Worm (Caenorhabditis elegans) whole organism, L2 larva: Measurements from ENCODE around the gene F55G11.10.

ENCODE experiments used
- R02D3.7 ChIP-seq: fragments of 150-350 bp; optimal IDR thresholded peaks from 2 replicates; lab custom pipeline; 2014; ENCODE audit warnings: missing biosample characterization, missing genetic modification characterization
- ZK546.5 ChIP-seq: sonication (generic microtip); optimal IDR thresholded peaks from 2 replicates; lab custom pipeline; 2017; ENCODE audit warnings: missing biosample characterization, missing genetic modification characterization
- ama-1 ChIP-seq: fragments of 150-350 bp; optimal IDR thresholded peaks from 2 replicates; lab custom pipeline; 2018; ENCODE audit warnings: inconsistent platforms
- ceh-82 ChIP-seq: fragments of 150-350 bp; optimal IDR thresholded peaks from 2 replicates; lab custom pipeline; 2014; ENCODE audit warnings: missing biosample characterization, missing genetic modification characterization
- mab-5 ChIP-seq: fragments of 150-350 bp; optimal IDR thresholded peaks from 2 replicates; lab custom pipeline; 2014; ENCODE audit warnings: missing biosample characterization, missing genetic modification characterization
- nhr-10 ChIP-seq: sonication (generic microtip); optimal IDR thresholded peaks from 2 replicates; lab custom pipeline; 2017; ENCODE audit warnings: missing biosample characterization, missing genetic modification characterization
- nhr-12 ChIP-seq: fragments of 150-350 bp; optimal IDR thresholded peaks from 2 replicates; lab custom pipeline; 2014; ENCODE audit warnings: missing biosample characterization, missing genetic modification characterization
- nhr-237 ChIP-seq: fragments of 150-350 bp; optimal IDR thresholded peaks from 2 replicates; lab custom pipeline; 2014; ENCODE audit warnings: missing biosample characterization, missing genetic modification characterization
- snpc-4 ChIP-seq: fragments of 150-350 bp; optimal IDR thresholded peaks from 2 replicates; lab custom pipeline; 2014; ENCODE audit warnings: missing biosample characterization, missing genetic modification characterization
- unc-39 ChIP-seq: fragments of 150-350 bp; optimal IDR thresholded peaks from 2 replicates; lab custom pipeline; 2014; ENCODE audit warnings: missing biosample characterization, missing genetic modification characterization
- unc-62 ChIP-seq: fragments of 150-350 bp; optimal IDR thresholded peaks from 2 replicates; lab custom pipeline; 2014; ENCODE audit warnings: missing biosample characterization, missing genetic modification reagents, missing genetic modification characterization
- zag-1 ChIP-seq: fragments of 150-350 bp; optimal IDR thresholded peaks from 2 replicates; lab custom pipeline; 2014; ENCODE audit warnings: missing biosample characterization, missing genetic modification characterization
- ztf-11 ChIP-seq: sonication (generic microtip); optimal IDR thresholded peaks from 2 replicates; lab custom pipeline; 2017; ENCODE audit warnings: missing biosample characterization, missing genetic modification characterization

- TF ChIP-seq nhr-12 (tag; lab: Kevin White, UChicago): no peak
- no peak for TF ChIP-seq zag-1
- no peak for TF ChIP-seq mab-5 (tag; lab: Kevin White, UChicago)
- TF ChIP-seq R02D3.7 (tag; lab: Kevin White, UChicago): no peak
- TF ChIP-seq nhr-237 (tag; lab: Kevin White, UChicago): no peak
- no peak for TF ChIP-seq snpc-4 (tag; lab: Kevin White, UChicago)
- no peak for TF ChIP-seq ama-1
- TF ChIP-seq ZK546.5 (tag; lab: Kevin White, UChicago): no peak
- TF ChIP-seq ztf-11 (tag; lab: Kevin White, UChicago): no peak
- TF ChIP-seq unc-62 (GFP tag; lab: Kevin White, UChicago): no peak
- no peak for TF ChIP-seq ceh-82 (tag; lab: Kevin White, UChicago)
- TF ChIP-seq nhr-10 (tag; lab: Kevin White, UChicago): no peak
- no peak for TF ChIP-seq unc-39 (tag; lab: Kevin White, UChicago)
Measured at ce11 chrIV:12973336-12973735, 24.8 kb downstream of the F55G11.10 start, which contains the start of gene F55G11.4.
